Worm (Caenorhabditis elegans): ENCODE measurements around the gene Y41D4A.7.

DNA sequence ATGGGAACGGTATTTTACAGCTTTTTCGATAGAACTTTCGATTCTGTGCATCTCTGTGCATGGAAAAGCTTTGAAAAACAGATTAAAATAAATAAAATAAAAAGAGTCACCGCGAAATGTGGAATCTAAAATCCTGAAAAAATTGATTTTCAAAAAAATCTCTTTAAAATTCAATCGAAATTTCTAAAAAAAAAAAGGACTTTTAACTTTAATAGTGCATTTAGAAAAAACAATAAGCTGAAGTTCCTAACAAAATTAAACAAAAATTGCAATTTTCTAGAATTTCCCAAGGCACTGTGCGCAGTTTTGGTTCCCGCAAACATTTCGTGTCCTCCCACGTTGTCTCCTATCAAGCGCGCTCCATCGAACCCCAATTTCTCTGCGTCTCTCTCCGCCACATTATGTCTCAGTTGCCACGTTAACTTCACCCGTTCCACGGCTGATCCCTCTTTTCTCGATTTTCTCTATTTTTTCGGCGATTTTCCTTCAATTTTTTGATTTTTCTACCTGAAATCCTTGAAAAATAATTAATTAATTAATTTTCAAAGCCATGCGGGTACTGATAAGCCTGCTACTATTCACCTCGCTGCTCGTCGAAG lies 15.8 kb downstream of the Y41D4A.7 start, which contains the start of the genes Y41D4A.6 and Y41D4A.4:
- TF ChIP-seq zfp-2 (tag; optimal IDR thresholded peaks at IDR 0.05) = peak; percentile 10
- 0 out of 2 replicates have a peak, but pooled peaks have one; percentile 24 for TF ChIP-seq php-3 (GFP tag; IDR thresholded peaks at IDR 0.05)
- peak; percentile 37 for TF ChIP-seq lin-15B (tag; optimal IDR thresholded peaks at IDR 0.05)
- TF ChIP-seq rbr-2 (tag; optimal IDR thresholded peaks at IDR 0.05) = peak; percentile 87
- TF ChIP-seq saeg-2 (GFP tag; IDR thresholded peaks at IDR 0.05) = no peak
- no peak for TF ChIP-seq lin-39 (tag; optimal IDR thresholded peaks at IDR 0.05)
- peak in 1 of 2 experiments; percentile 80 for TF ChIP-seq unc-62 (GFP tag; optimal IDR thresholded peaks at IDR 0.05 in 1 of 2)
- no peak for TF ChIP-seq unc-62 (tag; optimal IDR thresholded peaks at IDR 0.05)
